Worm (Caenorhabditis elegans): Measurements from ENCODE around the gene rrf-3.
A peak's percentile ranks its signal among the peaks of the same experiment; 100 is the strongest.

rrf-3 gene

DNA sequence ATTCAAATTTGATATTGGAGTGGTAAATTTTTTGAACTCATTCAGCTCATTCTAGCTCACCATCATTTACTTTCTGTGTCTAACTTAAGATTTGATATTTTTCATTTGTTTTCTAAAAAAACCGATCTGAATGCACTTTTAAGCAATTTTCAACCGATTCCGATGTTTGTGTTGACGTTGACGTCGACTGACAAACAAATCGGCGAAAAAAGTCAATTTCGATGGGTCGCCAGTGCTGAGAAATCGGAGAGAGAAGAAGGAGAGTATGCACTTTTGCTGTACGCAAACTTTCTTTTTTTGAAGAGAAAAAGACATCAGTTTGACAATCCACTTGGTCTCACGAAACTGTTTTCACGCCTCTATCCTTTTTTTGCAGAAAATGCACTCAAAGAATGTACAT lies 36.8 kb upstream of the rrf-3 start:
- TF ChIP-seq nhr-12 (tag; optimal IDR thresholded peaks at IDR 0.05) (no peak), lsy-2 (tag; optimal IDR thresholded peaks at IDR 0.05) (no peak), zip-8 (tag; optimal IDR thresholded peaks at IDR 0.05) (no peak), lin-13 (tag; optimal IDR thresholded peaks at IDR 0.05) (no peak), lin-32 (GFP tag; optimal IDR thresholded peaks at IDR 0.05) (no peak), unc-62 (GFP tag; optimal IDR thresholded peaks at IDR 0.05) (no peak), mep-1 (tag; optimal IDR thresholded peaks at IDR 0.05) (no peak), nhr-2 (tag; optimal IDR thresholded peaks at IDR 0.05) (no peak), mls-2 (tag; optimal IDR thresholded peaks at IDR 0.05) (no peak), ceh-43 (GFP tag; optimal IDR thresholded peaks at IDR 0.05) (no peak), ztf-11 (tag; optimal IDR thresholded peaks at IDR 0.05) (no peak), nhr-28 (tag; optimal IDR thresholded peaks at IDR 0.05) (no peak), hlh-1 (tag; optimal IDR thresholded peaks at IDR 0.05) (no peak), pha-4 (tag; optimal IDR thresholded peaks at IDR 0.05) (no peak)

DNA sequence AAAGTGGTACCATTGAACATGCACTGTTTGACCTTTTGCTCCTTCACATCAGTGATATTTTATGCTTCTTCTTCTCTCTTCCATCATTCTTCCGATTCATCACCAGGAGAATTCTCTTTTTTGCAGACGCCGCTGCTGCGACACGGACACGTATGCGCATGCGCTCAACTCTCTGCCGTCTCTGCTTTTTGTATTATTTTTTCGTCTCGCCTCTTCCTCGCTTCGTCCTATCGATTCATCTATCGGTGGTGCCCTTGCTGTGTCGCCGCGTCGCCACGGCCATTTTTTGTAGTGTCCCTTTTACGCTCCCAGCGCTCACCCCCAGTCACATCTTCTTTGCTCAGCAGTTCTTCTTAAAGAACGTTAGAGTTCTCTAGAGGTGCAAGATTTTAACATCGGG lies 36.1 kb upstream of the rrf-3 start:
- TF ChIP-seq ces-1 (GFP tag; optimal IDR thresholded peaks at IDR 0.05) (no peak), lsy-2 (tag; optimal IDR thresholded peaks at IDR 0.05) (no peak), zip-8 (tag; optimal IDR thresholded peaks at IDR 0.05) (no peak), M03D4.4 (tag; optimal IDR thresholded peaks at IDR 0.05) (no peak), bed-3 (GFP tag; optimal IDR thresholded peaks at IDR 0.05) (no peak), nhr-12 (tag; optimal IDR thresholded peaks at IDR 0.05) (no peak), flh-1 (GFP tag; optimal IDR thresholded peaks at IDR 0.05) (no peak), sem-2 (GFP tag; optimal IDR thresholded peaks at IDR 0.05) (no peak), ham-2 (GFP tag; optimal IDR thresholded peaks at IDR 0.05) (no peak), snpc-4 (tag; optimal IDR thresholded peaks at IDR 0.05) (no peak)

DNA sequence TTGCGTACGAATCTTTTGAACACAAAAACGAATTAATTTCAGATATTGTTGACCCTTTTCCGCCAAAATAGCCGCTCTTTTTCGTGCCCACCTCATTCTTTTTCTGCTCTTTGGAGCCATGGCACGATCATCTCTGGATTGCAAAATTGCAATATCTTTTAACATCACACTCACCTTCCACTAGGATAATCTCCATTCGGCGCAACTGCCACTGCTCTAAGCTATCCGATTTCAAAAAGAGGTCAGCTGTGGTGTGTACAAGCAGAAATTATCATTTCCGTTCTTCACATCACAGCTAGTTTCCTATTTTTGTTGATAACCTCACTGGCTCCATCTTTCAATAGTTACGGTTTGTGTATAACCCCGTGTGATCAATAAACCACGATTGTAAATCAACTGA lies 35.6 kb upstream of the rrf-3 start:
- peak; percentile 22 for TF ChIP-seq unc-120 (tag; optimal IDR thresholded peaks at IDR 0.05; ENCODE audit: poor library complexity, severe bottlenecking)
- no peak for TF ChIP-seq nhr-237 (tag; optimal IDR thresholded peaks at IDR 0.05)
- peak; percentile 90 for TF ChIP-seq hlh-1 (tag; optimal IDR thresholded peaks at IDR 0.05)

DNA sequence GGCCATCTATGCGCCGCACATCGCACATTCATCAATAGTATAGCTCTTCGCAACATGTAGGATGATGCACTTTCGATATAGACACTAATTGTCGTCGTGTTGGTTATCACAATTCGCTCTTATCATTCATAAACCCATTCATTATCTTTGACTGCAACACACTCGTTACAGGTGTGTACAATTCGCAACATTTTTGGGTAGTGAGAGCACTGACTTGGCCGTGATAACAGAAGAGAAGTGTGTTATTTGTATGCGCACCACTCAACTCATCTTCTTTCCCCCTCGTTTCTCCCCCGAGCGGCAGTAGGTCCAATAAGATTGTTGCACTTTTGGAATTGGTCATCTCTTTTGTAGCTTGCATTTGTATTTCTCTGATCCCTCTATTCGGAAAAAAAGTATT lies 35.0 kb upstream of the rrf-3 start:
- TF ChIP-seq sptf-1 (tag; optimal IDR thresholded peaks at IDR 0.05) (no peak), nhr-2 (tag; optimal IDR thresholded peaks at IDR 0.05) (peak; percentile 67)

DNA sequence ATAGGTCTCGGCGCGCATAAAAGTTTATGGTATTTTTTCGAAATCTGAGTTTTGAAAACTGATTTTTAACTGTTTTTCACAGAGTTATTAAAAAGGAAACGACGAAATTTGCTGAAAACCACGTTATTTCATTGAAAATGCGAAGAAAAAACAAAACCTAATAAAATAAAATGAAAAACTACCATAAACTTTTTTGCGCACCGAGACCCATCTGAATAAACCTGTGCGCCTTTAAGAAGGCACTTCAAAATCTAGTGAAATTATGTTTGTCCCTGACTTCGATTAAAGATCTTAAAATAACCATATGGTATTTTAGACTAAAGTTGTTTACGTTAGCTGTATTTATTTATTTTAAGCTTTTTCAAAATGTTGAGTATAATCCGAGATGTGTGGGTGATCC lies 34.5 kb upstream of the rrf-3 start:
- TF ChIP-seq nhr-237 (tag; optimal IDR thresholded peaks at IDR 0.05) (no peak), blmp-1 (tag; optimal IDR thresholded peaks at IDR 0.05) (no peak), lin-32 (GFP tag; optimal IDR thresholded peaks at IDR 0.05) (no peak), drap-1 (GFP tag; optimal IDR thresholded peaks at IDR 0.05) (no peak), unc-39 (tag; optimal IDR thresholded peaks at IDR 0.05) (no peak), ham-2 (GFP tag; optimal IDR thresholded peaks at IDR 0.05) (no peak), mab-5 (tag; optimal IDR thresholded peaks at IDR 0.05) (no peak), tbx-8 (GFP tag; optimal IDR thresholded peaks at IDR 0.05) (no peak), ceh-43 (GFP tag; optimal IDR thresholded peaks at IDR 0.05) (no peak), nhr-28 (tag; optimal IDR thresholded peaks at IDR 0.05) (no peak), zip-8 (tag; optimal IDR thresholded peaks at IDR 0.05) (no peak), sem-2 (GFP tag; optimal IDR thresholded peaks at IDR 0.05) (no peak), unc-62 (GFP tag; optimal IDR thresholded peaks at IDR 0.05) (no peak), nhr-12 (tag; optimal IDR thresholded peaks at IDR 0.05) (no peak)

DNA sequence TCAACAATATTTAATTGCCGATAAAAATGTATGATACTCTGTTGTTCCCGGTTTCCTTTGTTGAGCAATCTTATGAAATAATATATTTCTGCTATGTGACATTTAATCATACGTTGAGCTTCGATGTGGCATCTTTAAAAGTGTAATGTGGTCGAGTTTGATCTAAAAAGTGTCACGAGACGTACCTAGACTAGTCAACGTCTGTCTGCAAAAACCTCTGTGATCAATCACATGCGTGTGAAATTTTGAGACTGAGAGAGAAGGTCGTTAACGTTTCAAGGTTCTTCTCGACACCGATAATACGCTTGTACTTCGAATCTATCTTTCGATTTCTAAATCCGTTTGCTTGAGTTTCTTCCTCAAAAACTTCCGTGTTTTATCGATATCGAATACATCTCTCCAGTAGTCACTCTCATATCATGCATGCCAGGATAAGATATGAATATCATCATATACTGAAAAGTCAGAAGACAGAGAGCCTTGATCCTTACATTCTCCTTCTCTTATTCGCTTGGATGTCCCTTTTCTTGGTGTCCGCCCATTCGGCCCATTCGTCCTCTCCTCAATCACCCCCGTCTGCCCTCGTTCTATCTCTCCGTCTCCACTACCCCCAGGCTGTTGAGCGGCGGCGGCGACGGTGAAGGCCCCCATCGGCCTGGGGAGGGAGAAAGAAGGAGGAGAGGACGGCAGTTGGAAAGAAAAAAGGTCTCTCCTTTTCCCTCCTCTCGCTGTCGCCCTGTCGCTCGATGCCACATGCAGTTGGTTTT lies 33.8 kb upstream of the rrf-3 start:
- TF ChIP-seq lin-32 (GFP tag; optimal IDR thresholded peaks at IDR 0.05) (peak; percentile 9), ceh-43 (GFP tag; optimal IDR thresholded peaks at IDR 0.05) (no peak), nhr-2 (tag; optimal IDR thresholded peaks at IDR 0.05) (no peak), sptf-1 (tag; optimal IDR thresholded peaks at IDR 0.05) (peak; percentile 71), lsy-2 (tag; optimal IDR thresholded peaks at IDR 0.05) (peak; percentile 17), M03D4.4 (tag; optimal IDR thresholded peaks at IDR 0.05) (peak; percentile 46), nhr-12 (tag; optimal IDR thresholded peaks at IDR 0.05) (no peak), nhr-28 (tag; optimal IDR thresholded peaks at IDR 0.05) (no peak), ham-2 (GFP tag; optimal IDR thresholded peaks at IDR 0.05) (peak; percentile 66), elt-3 (tag; optimal IDR thresholded peaks at IDR 0.05) (no peak), mls-2 (tag; optimal IDR thresholded peaks at IDR 0.05) (peak; percentile 66), flh-1 (GFP tag; optimal IDR thresholded peaks at IDR 0.05) (no peak), bed-3 (GFP tag; optimal IDR thresholded peaks at IDR 0.05) (no peak), unc-120 (tag; optimal IDR thresholded peaks at IDR 0.05; ENCODE audit: poor library complexity, severe bottlenecking) (peak; percentile 89), mep-1 (tag; optimal IDR thresholded peaks at IDR 0.05) (peak; percentile 61), hlh-1 (tag; optimal IDR thresholded peaks at IDR 0.05) (peak; percentile 22), tbx-8 (GFP tag; optimal IDR thresholded peaks at IDR 0.05) (peak; percentile 22), sem-2 (GFP tag; optimal IDR thresholded peaks at IDR 0.05) (peak; percentile 34), nhr-237 (tag; optimal IDR thresholded peaks at IDR 0.05) (no peak), drap-1 (GFP tag; optimal IDR thresholded peaks at IDR 0.05) (peak; percentile 51), blmp-1 (tag; optimal IDR thresholded peaks at IDR 0.05) (no peak), cnd-1 (tag; optimal IDR thresholded peaks at IDR 0.05) (peak; percentile 16), ces-1 (GFP tag; optimal IDR thresholded peaks at IDR 0.05) (no peak), mab-5 (tag; optimal IDR thresholded peaks at IDR 0.05) (no peak), snpc-4 (tag; optimal IDR thresholded peaks at IDR 0.05) (no peak), unc-39 (tag; optimal IDR thresholded peaks at IDR 0.05) (no peak)
